Fruit fly (Drosophila melanogaster) whole organism, embryonic: Measurements from ENCODE around the gene osk.

Experiments
- B-H1 ChIP-seq: fragments of 200-800 bp; sonication (Bioruptor generic); IDR thresholded peaks from 3 replicates; pipeline ENCODE4 v1.3.6; 2022; ENCODE audit warnings: missing biosample characterization, missing genetic modification characterization
- CG10431 ChIP-seq: fragments of 200-800 bp; sonication (Bioruptor generic); optimal IDR thresholded peaks from 3 replicates; lab custom pipeline; 2018; ENCODE audit warnings: missing biosample characterization, mild to moderate bottlenecking, missing genetic modification characterization
- CG10959 ChIP-seq: fragments of 200-800 bp; sonication (Bioruptor generic); IDR thresholded peaks from 2 replicates; pipeline ENCODE4 v1.3.6; 2022; ENCODE audit warnings: missing biosample characterization, missing genetic modification characterization
- CG11504 ChIP-seq: fragments of 200-800 bp; sonication (Bioruptor generic); optimal IDR thresholded peaks from 3 replicates; lab custom pipeline; 2019; ENCODE audit warnings: missing biosample characterization, mild to moderate bottlenecking, missing genetic modification characterization, moderate library complexity
- CG11560 ChIP-seq: fragments of 200-800 bp; sonication (Bioruptor generic); IDR thresholded peaks from 3 replicates; pipeline ENCODE4 v1.3.6; 2022; ENCODE audit warnings: missing biosample characterization, missing genetic modification characterization
- CG14014 ChIP-seq: fragments of 200-800 bp; sonication (Bioruptor generic); IDR thresholded peaks from 2 replicates; pipeline ENCODE4 v1.3.6; 2022; ENCODE audit warnings: missing biosample characterization, missing genetic modification characterization
- CG17328 ChIP-seq: fragments of 200-800 bp; sonication (Bioruptor generic); IDR thresholded peaks from 2 replicates; pipeline ENCODE4 v1.3.6; 2022; ENCODE audit warnings: missing biosample characterization, missing genetic modification characterization
- CG17568 ChIP-seq: fragments of 200-800 bp; sonication (Bioruptor generic); optimal IDR thresholded peaks from 2 replicates; lab custom pipeline; 2018; ENCODE audit warnings: missing biosample characterization, mild to moderate bottlenecking, missing genetic modification characterization, moderate library complexity
- CG3726 ChIP-seq: fragments of 200-800 bp; sonication (Bioruptor generic); IDR thresholded peaks from 3 replicates; pipeline ENCODE4, ENCODE4 v1.3.6; 2022; ENCODE audit warnings: missing biosample characterization, missing genetic modification characterization
- CG6272 ChIP-seq: fragments of 200-800 bp; sonication (Bioruptor generic); IDR thresholded peaks from 2 replicates; pipeline ENCODE4 v1.3.6; 2022; ENCODE audit warnings: missing biosample characterization, missing genetic modification characterization
- CG6765 ChIP-seq: fragments of 200-800 bp; sonication (Bioruptor generic); optimal IDR thresholded peaks from 3 replicates; lab custom pipeline; 2017; ENCODE audit warnings: missing biosample characterization, mild to moderate bottlenecking, missing genetic modification characterization
- CG7786 ChIP-seq: fragments of 200-800 bp; sonication (Bioruptor generic); optimal IDR thresholded peaks from 2 replicates; lab custom pipeline; 2016; ENCODE audit warnings: missing biosample characterization, missing genetic modification characterization
- CG7839 ChIP-seq: fragments of 200-800 bp; sonication (Bioruptor generic); optimal IDR thresholded peaks from 3 replicates; lab custom pipeline; 2018; ENCODE audit warnings: missing biosample characterization, mild to moderate bottlenecking, missing genetic modification characterization, moderate library complexity
- CG7963 ChIP-seq: fragments of 200-800 bp; sonication (Bioruptor generic); IDR thresholded peaks from 3 replicates; pipeline ENCODE4 v1.3.6; 2022; ENCODE audit warnings: missing biosample characterization, missing genetic modification characterization; ENCODE audit not compliant: partially characterized antibody
- CG8765 ChIP-seq: fragments of 200-800 bp; sonication (Bioruptor generic); IDR thresholded peaks from 2 replicates; pipeline ENCODE4 v1.3.6; 2022; ENCODE audit warnings: missing biosample characterization, missing genetic modification characterization
- CG9727 ChIP-seq: fragments of 200-800 bp; sonication (Bioruptor generic); optimal IDR thresholded peaks from 3 replicates; lab custom pipeline; 2017; ENCODE audit warnings: missing biosample characterization, mild to moderate bottlenecking, missing genetic modification characterization
- CHES-1-like ChIP-seq: fragments of 200-800 bp; sonication (Bioruptor generic); optimal IDR thresholded peaks from 2 replicates; lab custom pipeline; 2016; ENCODE audit warnings: missing biosample characterization, missing genetic modification characterization
- CTCF ChIP-seq: fragments of 200-800 bp; sonication (Bioruptor generic); optimal IDR thresholded peaks from 2 replicates; lab custom pipeline; 2017; ENCODE audit warnings: missing biosample characterization, mild to moderate bottlenecking, missing genetic modification characterization, moderate library complexity
- CrebB ChIP-seq: fragments of 200-800 bp; sonication (Bioruptor generic); optimal IDR thresholded peaks from 3 replicates; lab custom pipeline; 2018; ENCODE audit warnings: missing biosample characterization, mild to moderate bottlenecking, missing genetic modification characterization
- ERR ChIP-seq: fragments of 200-800 bp; sonication (Bioruptor generic); optimal IDR thresholded peaks from 2 replicates; lab custom pipeline; 2016; ENCODE audit warnings: missing biosample characterization, missing genetic modification characterization
- Eip74EF ChIP-seq, 2 experiments: fragments of 200-800 bp in 1 of 2; fragments of >200 bp in 1 of 2; sonication (Bioruptor generic) in 1 of 2; optimal IDR thresholded peaks; 2 replicates each; lab custom pipeline; 2017 to 2019; ENCODE audit warnings: missing biosample characterization in 2 of 2, missing genetic modification characterization in 2 of 2, mild to moderate bottlenecking in 1 of 2, moderate library complexity in 1 of 2
- Gsc ChIP-seq: fragments of 200-800 bp; sonication (Bioruptor generic); IDR thresholded peaks from 2 replicates; pipeline ENCODE4 v1.3.6; 2022; ENCODE audit warnings: missing biosample characterization, missing genetic modification characterization
- Hmr ChIP-seq: fragments of 200-800 bp; sonication (Bioruptor generic); optimal IDR thresholded peaks from 3 replicates; lab custom pipeline; 2017; ENCODE audit warnings: mild to moderate bottlenecking, missing biosample characterization, missing genetic modification reagents, missing genetic modification characterization
- Myb ChIP-seq: fragments of 200-800 bp; sonication (Bioruptor generic); optimal IDR thresholded peaks from 2 replicates; lab custom pipeline; 2016; ENCODE audit warnings: missing biosample characterization, missing genetic modification characterization
- NC2α ChIP-seq: fragments of 200-800 bp; sonication (Bioruptor generic); optimal IDR thresholded peaks from 2 replicates; lab custom pipeline; 2016; ENCODE audit warnings: missing biosample characterization, missing genetic modification characterization
- NC2β ChIP-seq: fragments of 200-800 bp; sonication (Bioruptor generic); optimal IDR thresholded peaks from 2 replicates; lab custom pipeline; 2016; ENCODE audit warnings: missing biosample characterization, missing genetic modification characterization
- NfI ChIP-seq: fragments of 200-800 bp; sonication (Bioruptor generic); optimal IDR thresholded peaks from 3 replicates; lab custom pipeline; 2018; ENCODE audit warnings: missing biosample characterization, mild to moderate bottlenecking, missing genetic modification characterization, moderate library complexity
- Opbp ChIP-seq: fragments of 200-800 bp; sonication (Bioruptor generic); IDR thresholded peaks from 3 replicates; pipeline ENCODE4 v1.3.6; 2022; ENCODE audit warnings: missing biosample characterization, missing genetic modification characterization; ENCODE audit not compliant: partially characterized antibody
- Sin3A ChIP-seq: fragments of >200 bp; optimal IDR thresholded peaks from 2 replicates; lab custom pipeline; 2018
- Sox100B ChIP-seq: fragments of 200-800 bp; sonication (Bioruptor generic); optimal IDR thresholded peaks from 3 replicates; lab custom pipeline; 2018; ENCODE audit warnings: missing biosample characterization, mild to moderate bottlenecking, missing genetic modification characterization
- Ssrp ChIP-seq: fragments of 200-800 bp; sonication (Bioruptor generic); optimal IDR thresholded peaks from 2 replicates; lab custom pipeline; 2018; ENCODE audit warnings: missing biosample characterization, mild to moderate bottlenecking, missing genetic modification characterization, moderate library complexity
- abd-A ChIP-seq: fragments of 200-800 bp; sonication (Bioruptor generic); optimal IDR thresholded peaks from 3 replicates; lab custom pipeline; 2019; ENCODE audit warnings: missing biosample characterization, mild to moderate bottlenecking, missing genetic modification characterization, moderate library complexity
- btn ChIP-seq: fragments of 200-800 bp; sonication (Bioruptor generic); optimal IDR thresholded peaks from 2 replicates; lab custom pipeline; 2016; ENCODE audit warnings: missing biosample characterization, missing genetic modification characterization
- cas ChIP-seq: fragments of 200-800 bp; sonication (Bioruptor generic); IDR thresholded peaks from 2 replicates; pipeline ENCODE4 v1.3.6; 2022; ENCODE audit warnings: missing biosample characterization, missing genetic modification characterization
- cato ChIP-seq: fragments of 200-800 bp; sonication (Bioruptor generic); optimal IDR thresholded peaks from 2 replicates; lab custom pipeline; 2016; ENCODE audit warnings: missing biosample characterization, missing genetic modification characterization, borderline replicate concordance
- cg ChIP-seq: fragments of 200-800 bp; sonication (Bioruptor generic); optimal IDR thresholded peaks from 3 replicates; lab custom pipeline; 2019; ENCODE audit warnings: missing biosample characterization, mild to moderate bottlenecking, missing genetic modification characterization, moderate library complexity
- cwo ChIP-seq: fragments of 200-800 bp; sonication (Bioruptor generic); optimal IDR thresholded peaks from 3 replicates; lab custom pipeline; 2017; ENCODE audit warnings: missing biosample characterization, missing genetic modification characterization, mild to moderate bottlenecking, moderate library complexity, missing genetic modification reagents
- dpn ChIP-seq, 2 experiments: fragments of 200-800 bp; sonication (Bioruptor generic); optimal IDR thresholded peaks; 3 replicates each; lab custom pipeline; 2016; ENCODE audit warnings: missing biosample characterization in 2 of 2, missing genetic modification characterization in 2 of 2
- fru ChIP-seq: fragments of >200 bp; optimal IDR thresholded peaks from 2 replicates; lab custom pipeline; 2017
- ftz-f1 ChIP-seq: fragments of 200-800 bp; sonication (Bioruptor generic); optimal IDR thresholded peaks from 2 replicates; lab custom pipeline; 2016; ENCODE audit warnings: missing biosample characterization, missing genetic modification characterization
- gem ChIP-seq: fragments of 200-800 bp; sonication (Bioruptor generic); optimal IDR thresholded peaks from 2 replicates; lab custom pipeline; 2019; ENCODE audit warnings: missing biosample characterization, mild to moderate bottlenecking, missing genetic modification characterization, moderate library complexity
- grau ChIP-seq: fragments of 200-800 bp; optimal IDR thresholded peaks from 3 replicates; lab custom pipeline; 2019; ENCODE audit warnings: missing biosample characterization, mild to moderate bottlenecking, missing genetic modification characterization, moderate library complexity
- lilli ChIP-seq: fragments of 200-800 bp; sonication (Bioruptor generic); optimal IDR thresholded peaks from 3 replicates; lab custom pipeline; 2016; ENCODE audit warnings: missing biosample characterization, missing genetic modification characterization
- mld ChIP-seq: fragments of 200-800 bp; sonication (Bioruptor generic); IDR thresholded peaks from 3 replicates; pipeline ENCODE4 v1.3.6; 2022; ENCODE audit warnings: missing biosample characterization, missing genetic modification characterization; ENCODE audit not compliant: partially characterized antibody
- nau ChIP-seq: fragments of 200-800 bp; sonication (Bioruptor generic); optimal IDR thresholded peaks from 3 replicates; lab custom pipeline; 2017; ENCODE audit warnings: missing biosample characterization, mild to moderate bottlenecking, missing genetic modification characterization, missing genetic modification reagents
- onecut ChIP-seq: fragments of 200-800 bp; sonication (Bioruptor generic); IDR thresholded peaks from 2 replicates; pipeline ENCODE4 v1.3.6; 2022; ENCODE audit warnings: missing biosample characterization, missing genetic modification characterization
- org-1 ChIP-seq: fragments of 200-800 bp; sonication (Bioruptor generic); optimal IDR thresholded peaks from 2 replicates; lab custom pipeline; 2017; ENCODE audit warnings: missing biosample characterization, missing genetic modification characterization
- sd ChIP-seq: fragments of 200-800 bp; sonication (Bioruptor generic); optimal IDR thresholded peaks from 3 replicates; lab custom pipeline; 2018; ENCODE audit warnings: missing biosample characterization, mild to moderate bottlenecking, missing genetic modification characterization, moderate library complexity
- sens ChIP-seq: fragments of 200-800 bp; sonication (Bioruptor generic); peaks from one replicate; lab custom pipeline; 2016; ENCODE audit warnings: missing biosample characterization, missing genetic modification characterization
- sqz ChIP-seq: fragments of 200-800 bp; sonication (Bioruptor generic); optimal IDR thresholded peaks from 3 replicates; lab custom pipeline; 2018; ENCODE audit warnings: missing biosample characterization, mild to moderate bottlenecking, missing genetic modification characterization
- trh ChIP-seq: fragments of 200-800 bp; sonication (Bioruptor generic); optimal IDR thresholded peaks from 2 replicates; lab custom pipeline; 2016; ENCODE audit warnings: missing biosample characterization, missing genetic modification characterization

The osk gene

dm6 chr3R:8931777-8932345, 3.1 kb upstream of the osk start, which contains the start of gene pyd (continued):
- TF ChIP-seq CG8765: no peak
- no peak for TF ChIP-seq cas (GFP tag; lab: Robert Waterston, UW)
- peak; percentile 3 for TF ChIP-seq cato (GFP tag; lab: Kevin White, UChicago)
- peak; percentile 76 for TF ChIP-seq abd-A (tag; lab: Kevin White, UChicago)
- TF ChIP-seq CrebB (tag; lab: Kevin White, UChicago): peak; percentile 42
- TF ChIP-seq Hmr (GFP tag; lab: Kevin White, UChicago): peak; percentile 79
- TF ChIP-seq org-1 (GFP tag; lab: Kevin White, UChicago): peak; percentile 43
- 0 out of 3 replicates have a peak, but pooled peaks have one; percentile 33 for TF ChIP-seq CG7963 (GFP tag; lab: Robert Waterston, UW)
- peak; percentile 66 for TF ChIP-seq Sox100B (GFP tag; lab: Kevin White, UChicago)
- TF ChIP-seq Myb: peak; percentile 93
- peak; percentile 64 for TF ChIP-seq sd
- TF ChIP-seq CG14014 (GFP tag; lab: Robert Waterston, UW): peak; percentile 39; the same call in 1 of the 2 replicates
- no peak for TF ChIP-seq fru (lab: Kevin White, UChicago)
- peak; percentile 63; the same call in 1 of the 3 replicates for TF ChIP-seq Opbp (GFP tag; lab: Robert Waterston, UW)
- TF ChIP-seq btn (GFP tag; lab: Kevin White, UChicago): peak; percentile 21
- no peak for TF ChIP-seq CG3726 (GFP tag; lab: Robert Waterston, UW)
- TF ChIP-seq CG6272 (GFP tag; lab: Robert Waterston, UW): no peak
- TF ChIP-seq trh (GFP tag; lab: Kevin White, UChicago): no peak
- TF ChIP-seq gem (tag; lab: Kevin White, UChicago): peak; percentile 69
- TF ChIP-seq Eip74EF (GFP tag; optimal IDR thresholded peaks at IDR 0.05; lab: Kevin White, UChicago): peak in 1 of 2 experiments; percentile 26
- 0 out of 2 replicates have a peak, but pooled peaks have one; percentile 27 for TF ChIP-seq CG17328 (GFP tag; lab: Robert Waterston, UW)
- no peak for TF ChIP-seq Gsc (GFP tag; lab: Robert Waterston, UW)
- peak; percentile 69 for TF ChIP-seq NfI (GFP tag; lab: Kevin White, UChicago)
- TF ChIP-seq Ssrp (tag; lab: Kevin White, UChicago): peak; percentile 26
- no peak for TF ChIP-seq CG6765
- peak; percentile 13 for TF ChIP-seq CG17568 (GFP tag; lab: Kevin White, UChicago)
- peak; percentile 96 for TF ChIP-seq sens (GFP tag; lab: Kevin White, UChicago)
- peak; percentile 36 for TF ChIP-seq CTCF
- TF ChIP-seq NC2β (GFP tag; lab: Kevin White, UChicago): peak; percentile 53
- no peak for TF ChIP-seq ERR (GFP tag; lab: Kevin White, UChicago)
- peak; percentile 31 for TF ChIP-seq sqz
- peak; percentile 7 for TF ChIP-seq cg (GFP tag; lab: Kevin White, UChicago)
- TF ChIP-seq grau: peak; percentile 73
- TF ChIP-seq ftz-f1 (GFP tag; lab: Kevin White, UChicago): peak; percentile 49
- TF ChIP-seq CG10959: 0 out of 2 replicates have a peak, but pooled peaks have one; percentile 5
- TF ChIP-seq CG7839 (tag; lab: Kevin White, UChicago): peak; percentile 69
- TF ChIP-seq cwo (GFP tag; lab: Kevin White, UChicago): no peak
- TF ChIP-seq CG7786 (GFP tag; lab: Kevin White, UChicago): peak; percentile 70
- peak; percentile 73; the same call in 1 of the 3 replicates for TF ChIP-seq mld (GFP tag; lab: Robert Waterston, UW)
- TF ChIP-seq CG10431 (GFP tag; lab: Kevin White, UChicago): peak; percentile 52
- TF ChIP-seq CHES-1-like (GFP tag; lab: Kevin White, UChicago): peak; percentile 83
- peak; percentile 49 for TF ChIP-seq onecut (GFP tag; lab: Robert Waterston, UW)
- TF ChIP-seq Sin3A (lab: Kevin White, UChicago): peak; percentile 60
- peak; percentile 43 to 61 for TF ChIP-seq dpn (GFP tag; optimal IDR thresholded peaks at IDR 0.05; lab: Kevin White, UChicago)
- TF ChIP-seq CG9727 (GFP tag; lab: Kevin White, UChicago): peak; percentile 62
- peak; percentile 69 for TF ChIP-seq CG11504 (tag; lab: Kevin White, UChicago)
- peak; percentile 30 for TF ChIP-seq NC2α
- peak; percentile 43 for TF ChIP-seq nau (GFP tag; lab: Kevin White, UChicago)
- TF ChIP-seq B-H1: peak; percentile 18; the same call in 1 of the 3 replicates
- no peak for TF ChIP-seq CG11560 (tag; lab: Robert Waterston, UW)
- TF ChIP-seq lilli (GFP tag; lab: Kevin White, UChicago): peak; percentile 75
